Worm (Caenorhabditis elegans) whole organism, young adult: ENCODE data around the gene mog-1.

Experiments
- B0035.1 ChIP-seq: sonication (generic microtip); optimal IDR thresholded peaks from 2 replicates; lab custom pipeline; 2016; ENCODE audit warnings: missing genetic modification characterization, mild to moderate bottlenecking, missing compliant biosample characterization, missing genotype, missing genetic modification reagents
- aptf-2 ChIP-seq: fragments of 200-800 bp; sonication (Bioruptor generic); conservative IDR thresholded peaks from 2 replicates; pipeline ENCODE4 v1.3.6; 2022; ENCODE audit warnings: missing genetic modification reagents, missing genetic modification characterization, missing compliant biosample characterization
- attf-6 ChIP-seq: fragments of 200-800 bp; sonication (Bioruptor generic); IDR thresholded peaks from 2 replicates; pipeline ENCODE4 v1.3.6; 2022; ENCODE audit warnings: missing genetic modification reagents, missing genetic modification characterization, missing compliant biosample characterization
- die-1 ChIP-seq: sonication (generic microtip); optimal IDR thresholded peaks from 2 replicates; lab custom pipeline; 2016; ENCODE audit warnings: missing genotype, mild to moderate bottlenecking, missing genetic modification characterization, missing compliant biosample characterization
- hmg-20 ChIP-seq: fragments of 200-800 bp; sonication (Bioruptor generic); IDR thresholded peaks from 2 replicates; pipeline ENCODE4 v1.3.6; 2022; ENCODE audit warnings: missing genetic modification reagents, missing genetic modification characterization, missing compliant biosample characterization
- snpc-3.4 ChIP-seq: sonication (generic microtip); optimal IDR thresholded peaks from 2 replicates; lab custom pipeline; 2017; ENCODE audit warnings: missing genetic modification characterization, mild to moderate bottlenecking, missing compliant biosample characterization, antibody characterized with exemption, moderate library complexity, missing genotype, missing genetic modification reagents

ce11 chrIII:9912501-9912900, 43.5 kb downstream of the mog-1 start:
- no peak for TF ChIP-seq snpc-3.4 (tag; lab: Kevin White, UChicago)
- TF ChIP-seq B0035.1 (tag; lab: Kevin White, UChicago) = no peak
- TF ChIP-seq aptf-2 (GFP tag; lab: Robert Waterston, UW) = no peak
- TF ChIP-seq die-1 (tag; lab: Kevin White, UChicago) = no peak
- TF ChIP-seq hmg-20 = no peak
- no peak for TF ChIP-seq attf-6 (GFP tag; lab: Robert Waterston, UW)
